Fruit fly (Drosophila melanogaster): Measurements from ENCODE around the gene CG6664.
A peak's percentile ranks its signal among the peaks of the same experiment; 100 is the strongest.

CG6664 gene

DNA sequence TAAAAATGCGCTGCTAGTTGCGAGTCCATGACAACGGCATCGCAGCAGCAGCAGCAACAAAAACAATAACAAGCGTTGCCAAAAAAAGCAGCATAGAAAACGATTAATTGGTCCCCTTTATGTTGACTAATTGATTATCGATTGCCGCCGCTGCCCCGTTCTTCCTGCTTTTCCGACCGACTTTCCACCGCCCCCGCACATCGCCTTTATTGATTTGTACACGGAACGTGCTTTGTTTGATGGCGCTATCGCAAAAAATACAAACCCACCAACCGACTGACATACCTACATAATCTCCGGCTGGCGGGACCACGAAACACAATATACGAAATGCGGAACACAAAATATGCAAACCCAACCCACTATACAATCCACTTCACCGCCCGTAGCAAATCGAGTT lies 35.5 kb upstream of the CG6664 start (continued):
- TF ChIP-seq CG12391 (tag; optimal IDR thresholded peaks at IDR 0.05): no peak
- TF ChIP-seq TFAM (GFP tag; optimal IDR thresholded peaks at IDR 0.05): no peak

DNA sequence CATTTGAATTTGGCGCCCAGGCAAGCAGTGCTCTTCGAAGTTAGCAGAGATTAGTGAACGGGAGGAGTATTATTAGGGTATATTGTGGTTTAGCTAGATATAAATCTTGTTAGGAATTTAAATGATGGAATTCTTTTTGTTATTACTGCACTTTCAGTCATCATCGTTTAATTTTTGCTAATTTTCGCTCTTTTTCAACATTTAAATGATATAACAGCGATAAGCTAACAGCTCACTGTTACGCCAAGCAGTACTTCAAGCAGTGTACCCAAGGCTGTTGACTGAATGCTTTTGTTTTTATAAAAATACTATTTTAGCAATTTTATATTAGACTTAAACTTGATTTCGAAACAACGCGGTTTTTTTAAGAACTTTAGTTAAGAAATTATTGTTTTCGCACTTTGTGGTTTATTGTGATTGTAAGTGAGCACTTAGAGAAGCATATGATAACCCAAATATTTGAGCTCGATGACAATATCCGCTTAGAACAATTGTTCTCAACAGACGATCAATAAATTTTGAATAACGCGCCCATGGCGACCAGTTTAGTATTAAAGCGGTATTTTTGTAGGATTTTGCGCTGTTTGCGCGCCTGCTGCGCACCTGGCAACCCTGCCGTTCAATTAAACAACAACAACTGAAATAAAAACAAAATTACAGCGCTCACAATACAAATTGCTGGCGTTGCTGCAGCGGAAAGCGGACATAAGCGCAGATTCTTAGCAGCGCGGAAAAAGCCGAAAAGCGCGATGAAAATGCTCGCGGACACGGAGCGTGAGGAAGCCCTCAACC lies 34.9 kb upstream of the CG6664 start:
- TF ChIP-seq bsh (GFP tag; optimal IDR thresholded peaks at IDR 0.05) (peak in 1 of 2 experiments; percentile 10), CG8944 (GFP tag; optimal IDR thresholded peaks at IDR 0.05) (no peak), CG1647 (GFP tag; optimal IDR thresholded peaks at IDR 0.05) (no peak), trem (tag; optimal IDR thresholded peaks at IDR 0.05) (peak; percentile 28), CG8478 (optimal IDR thresholded peaks at IDR 0.05) (peak; percentile 32), CG7372 (GFP tag; IDR thresholded peaks at IDR 0.05) (no peak), TFAM (GFP tag; optimal IDR thresholded peaks at IDR 0.05) (no peak), Sox100B (GFP tag; optimal IDR thresholded peaks at IDR 0.05) (no peak), sqz (GFP tag; optimal IDR thresholded peaks at IDR 0.05) (no peak), CG12769 (tag; optimal IDR thresholded peaks at IDR 0.05) (no peak), prd (optimal IDR thresholded peaks at IDR 0.05) (no peak), prd (GFP tag; IDR thresholded peaks at IDR 0.05) (no peak), Ets97D (GFP tag; optimal IDR thresholded peaks at IDR 0.05) (peak; percentile 23), pzg (GFP tag; optimal IDR thresholded peaks at IDR 0.05) (peak; percentile 52), pnt (GFP tag; optimal IDR thresholded peaks at IDR 0.05) (no peak), CG13287 (GFP tag; IDR thresholded peaks at IDR 0.05; ENCODE audit: partially characterized antibody) (peak; percentile 44), bcd (GFP tag; optimal IDR thresholded peaks at IDR 0.05) (peak; percentile 13), tll (GFP tag; optimal IDR thresholded peaks at IDR 0.05) (no peak), gsb (GFP tag; IDR thresholded peaks at IDR 0.05) (no peak), lilli (GFP tag; optimal IDR thresholded peaks at IDR 0.05) (no peak), CG11696 (GFP tag; IDR thresholded peaks at IDR 0.05) (no peak), oc (tag; optimal IDR thresholded peaks at IDR 0.05) (no peak), CG31365 (tag; optimal IDR thresholded peaks at IDR 0.05) (peak; percentile 95), h (optimal IDR thresholded peaks at IDR 0.05) (no peak), fd102C (GFP tag; optimal IDR thresholded peaks at IDR 0.05) (no peak), abd-A (tag; optimal IDR thresholded peaks at IDR 0.05) (peak; percentile 20), CG8359 (GFP tag; optimal IDR thresholded peaks at IDR 0.05; ENCODE audit: borderline replicate concordance) (no peak), fd64A (GFP tag; optimal IDR thresholded peaks at IDR 0.05) (no peak), CG9797 (GFP tag; optimal IDR thresholded peaks at IDR 0.05) (peak; percentile 63), slbo (GFP tag; IDR thresholded peaks at IDR 0.05) (0 out of 2 replicates have a peak, but pooled peaks have one; percentile 5), chinmo (GFP tag; IDR thresholded peaks at IDR 0.05; ENCODE audit: partially characterized antibody) (0 out of 4 replicates have a peak, but pooled peaks have one; percentile 7), HmgD (GFP tag; optimal IDR thresholded peaks at IDR 0.05) (peak; percentile 15), gem (tag; optimal IDR thresholded peaks at IDR 0.05) (peak; percentile 10), CG34422 (GFP tag; IDR thresholded peaks at IDR 0.05) (peak; percentile 39; the same call in 1 of the 3 replicates), HHEX (GFP tag; optimal IDR thresholded peaks at IDR 0.05) (no peak), CG4360 (GFP tag; IDR thresholded peaks at IDR 0.05) (peak; percentile 97), crol (GFP tag; IDR thresholded peaks at IDR 0.05) (no peak), CG13296 (GFP tag; optimal IDR thresholded peaks at IDR 0.05) (peak; percentile 7), CoRest (tag; optimal IDR thresholded peaks at IDR 0.05) (peak; percentile 3), YL-1 (GFP tag; optimal IDR thresholded peaks at IDR 0.05) (peak; percentile 45), ATbp (GFP tag; optimal IDR thresholded peaks at IDR 0.05) (no peak), Kr (GFP tag; optimal IDR thresholded peaks at IDR 0.05) (no peak), Dll (GFP tag; IDR thresholded peaks at IDR 0.05; ENCODE audit: partially characterized antibody) (no peak), onecut (GFP tag; IDR thresholded peaks at IDR 0.05) (no peak; the same call in 1 of the 2 replicates), Rfx (GFP tag; IDR thresholded peaks at IDR 0.05) (peak; percentile 37; the same call in 1 of the 2 replicates), CG2199 (GFP tag; IDR thresholded peaks at IDR 0.05) (0 out of 3 replicates have a peak, but pooled peaks have one; percentile 8)
